Worm (Caenorhabditis elegans) whole organism, L2 larva: Measurements from ENCODE around the gene F08D12.7.

Experiments used
- F13H6.1 ChIP-seq: sonication (generic microtip); optimal IDR thresholded peaks from 2 replicates; lab custom pipeline; 2016; ENCODE audit warnings: missing genetic modification characterization, missing compliant biosample characterization
- Y55F3AM.14 ChIP-seq: fragments of 200-800 bp; sonication (Bioruptor generic); optimal IDR thresholded peaks from 2 replicates; lab custom pipeline; 2018; ENCODE audit warnings: mild to moderate bottlenecking, missing genetic modification characterization, missing compliant biosample characterization
- ZK546.5 ChIP-seq: sonication (generic microtip); optimal IDR thresholded peaks from 2 replicates; lab custom pipeline; 2017; ENCODE audit warnings: missing biosample characterization, missing genetic modification characterization
- alr-1 ChIP-seq: fragments of 150-350 bp; optimal IDR thresholded peaks from 2 replicates; lab custom pipeline; 2014; ENCODE audit warnings: missing biosample characterization, missing genetic modification characterization
- ama-1 ChIP-seq: fragments of 150-350 bp; optimal IDR thresholded peaks from 2 replicates; lab custom pipeline; 2018; ENCODE audit warnings: inconsistent platforms
- blmp-1 ChIP-seq: sonication (generic microtip); optimal IDR thresholded peaks from 2 replicates; lab custom pipeline; 2017; ENCODE audit warnings: missing genetic modification characterization, mild to moderate bottlenecking, missing compliant biosample characterization, antibody characterized with exemption, moderate library complexity; ENCODE audit not compliant: insufficient read depth
- ceh-82 ChIP-seq: fragments of 150-350 bp; optimal IDR thresholded peaks from 2 replicates; lab custom pipeline; 2014; ENCODE audit warnings: missing biosample characterization, missing genetic modification characterization
- dmd-4 ChIP-seq: sonication (generic microtip); optimal IDR thresholded peaks from 2 replicates; lab custom pipeline; 2017; ENCODE audit warnings: missing biosample characterization, missing genetic modification characterization
- egl-27 ChIP-seq: sonication (generic microtip); optimal IDR thresholded peaks from 3 replicates; lab custom pipeline; 2017; ENCODE audit warnings: missing biosample characterization, missing genetic modification reagents, missing genetic modification characterization
- elt-1 ChIP-seq: fragments of 150-350 bp; optimal IDR thresholded peaks from 2 replicates; lab custom pipeline; 2014; ENCODE audit warnings: missing biosample characterization, missing genetic modification characterization
- elt-3 ChIP-seq: sonication (generic microtip); optimal IDR thresholded peaks from 2 replicates; lab custom pipeline; 2017; ENCODE audit warnings: missing biosample characterization, missing genetic modification characterization
- fos-1 ChIP-seq: fragments of 150-350 bp; optimal IDR thresholded peaks from 2 replicates; lab custom pipeline; 2014; ENCODE audit warnings: missing biosample characterization, missing genetic modification characterization
- gmeb-1 ChIP-seq: fragments of 150-350 bp; optimal IDR thresholded peaks from 2 replicates; lab custom pipeline; 2014; ENCODE audit warnings: missing biosample characterization, missing genetic modification characterization
- lin-11 ChIP-seq: fragments of 150-350 bp; sonication (generic microtip); optimal IDR thresholded peaks from 2 replicates; lab custom pipeline; 2014; ENCODE audit warnings: missing biosample characterization, missing genetic modification characterization, inconsistent platforms, mixed read lengths
- lin-13 ChIP-seq: fragments of 150-350 bp; optimal IDR thresholded peaks from 2 replicates; lab custom pipeline; 2014; ENCODE audit warnings: missing biosample characterization, missing genetic modification reagents, missing genetic modification characterization
- lin-39 ChIP-seq: fragments of 150-350 bp; optimal IDR thresholded peaks from 2 replicates; lab custom pipeline; 2014; ENCODE audit warnings: missing biosample characterization, missing genetic modification reagents, missing genetic modification characterization
- lsy-2 ChIP-seq, 2 experiments: fragments of 150-350 bp in 1 of 2; sonication (generic microtip) in 1 of 2; optimal IDR thresholded peaks; 2 replicates each; lab custom pipeline; 2014 to 2017; ENCODE audit warnings: missing biosample characterization in 2 of 2, missing genetic modification characterization in 2 of 2
- mab-5 ChIP-seq: fragments of 150-350 bp; optimal IDR thresholded peaks from 2 replicates; lab custom pipeline; 2014; ENCODE audit warnings: missing biosample characterization, missing genetic modification characterization
- mbf-1 ChIP-seq: sonication (generic microtip); optimal IDR thresholded peaks from 2 replicates; lab custom pipeline; 2017; ENCODE audit warnings: missing biosample characterization, missing genetic modification characterization
- nhr-11 ChIP-seq: fragments of 150-350 bp; optimal IDR thresholded peaks from 2 replicates; lab custom pipeline; 2014; ENCODE audit warnings: missing biosample characterization, missing genetic modification characterization
- nhr-12 ChIP-seq: fragments of 150-350 bp; optimal IDR thresholded peaks from 2 replicates; lab custom pipeline; 2014; ENCODE audit warnings: missing biosample characterization, missing genetic modification characterization
- nhr-21 ChIP-seq: fragments of 150-350 bp; optimal IDR thresholded peaks from 2 replicates; lab custom pipeline; 2014; ENCODE audit warnings: missing biosample characterization, missing genetic modification characterization
- nhr-23 ChIP-seq: fragments of 150-350 bp; optimal IDR thresholded peaks from 2 replicates; lab custom pipeline; 2014; ENCODE audit warnings: missing biosample characterization, missing genetic modification reagents, missing genetic modification characterization
- nhr-237 ChIP-seq: fragments of 150-350 bp; optimal IDR thresholded peaks from 2 replicates; lab custom pipeline; 2014; ENCODE audit warnings: missing biosample characterization, missing genetic modification characterization
- nhr-6 ChIP-seq: fragments of 150-350 bp; optimal IDR thresholded peaks from 2 replicates; lab custom pipeline; 2014; ENCODE audit warnings: missing biosample characterization, missing genetic modification characterization
- peb-1 ChIP-seq: fragments of 150-350 bp; optimal IDR thresholded peaks from 2 replicates; lab custom pipeline; 2014; ENCODE audit warnings: missing biosample characterization, missing genetic modification characterization
- sem-4 ChIP-seq: fragments of 150-350 bp; optimal IDR thresholded peaks from 2 replicates; lab custom pipeline; 2014; ENCODE audit warnings: missing biosample characterization, missing genetic modification reagents, missing genetic modification characterization
- skn-1 ChIP-seq: sonication (generic microtip); optimal IDR thresholded peaks from 2 replicates; lab custom pipeline; 2017; ENCODE audit warnings: missing biosample characterization, missing genetic modification characterization
- sma-9 ChIP-seq, 2 experiments: fragments of 150-350 bp in 1 of 2; sonication (generic microtip) in 1 of 2; optimal IDR thresholded peaks; 2 replicates each; lab custom pipeline; 2014 to 2016; ENCODE audit warnings: missing genetic modification characterization in 2 of 2, mild to moderate bottlenecking in 1 of 2, missing biosample characterization in 1 of 2, missing compliant biosample characterization in 1 of 2, missing genetic modification reagents in 1 of 2, moderate library complexity in 1 of 2
- unc-55 ChIP-seq: fragments of 150-350 bp; sonication (generic microtip); optimal IDR thresholded peaks from 3 replicates; lab custom pipeline; 2014; ENCODE audit warnings: missing biosample characterization, missing genetic modification reagents, missing genetic modification characterization
- unc-62 ChIP-seq: fragments of 150-350 bp; optimal IDR thresholded peaks from 2 replicates; lab custom pipeline; 2014; ENCODE audit warnings: missing biosample characterization, missing genetic modification reagents, missing genetic modification characterization
- ztf-11 ChIP-seq: sonication (generic microtip); optimal IDR thresholded peaks from 2 replicates; lab custom pipeline; 2017; ENCODE audit warnings: missing biosample characterization, missing genetic modification characterization

Gene F08D12.7

DNA sequence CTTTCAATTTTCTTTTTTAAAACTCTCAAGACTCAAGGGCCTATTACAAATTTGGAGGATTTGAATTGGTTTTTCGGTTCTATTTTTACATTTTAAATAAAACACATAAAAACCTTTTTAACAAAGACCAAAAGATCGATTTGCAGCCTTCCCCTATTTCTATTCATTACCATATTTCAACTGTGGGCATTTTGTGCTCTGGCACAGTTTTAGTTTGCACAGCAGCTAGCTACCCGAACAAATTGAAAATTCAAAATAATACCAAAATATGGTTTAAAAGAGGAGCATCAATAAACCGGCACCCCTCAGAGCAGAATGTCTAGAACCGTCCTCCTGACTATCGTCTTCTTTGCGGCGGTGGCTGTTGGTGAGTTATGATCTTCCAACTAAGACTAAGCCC, 12.4 kb upstream of the F08D12.7 start, which contains the start of gene F08D12.2:
TSS of gene F08D12.2 (plus strand) at position 301 of the 400 bp plus-strand sequence.
- TF ChIP-seq alr-1 (tag; lab: Kevin White, UChicago) (no peak), nhr-21 (tag; lab: Kevin White, UChicago) (no peak), unc-62 (GFP tag; lab: Kevin White, UChicago) (no peak), F13H6.1 (tag; lab: Kevin White, UChicago) (no peak), blmp-1 (tag; lab: Kevin White, UChicago) (no peak), elt-3 (tag; lab: Kevin White, UChicago) (no peak), dmd-4 (tag; lab: Kevin White, UChicago) (no peak), nhr-237 (tag; lab: Kevin White, UChicago) (no peak)

DNA sequence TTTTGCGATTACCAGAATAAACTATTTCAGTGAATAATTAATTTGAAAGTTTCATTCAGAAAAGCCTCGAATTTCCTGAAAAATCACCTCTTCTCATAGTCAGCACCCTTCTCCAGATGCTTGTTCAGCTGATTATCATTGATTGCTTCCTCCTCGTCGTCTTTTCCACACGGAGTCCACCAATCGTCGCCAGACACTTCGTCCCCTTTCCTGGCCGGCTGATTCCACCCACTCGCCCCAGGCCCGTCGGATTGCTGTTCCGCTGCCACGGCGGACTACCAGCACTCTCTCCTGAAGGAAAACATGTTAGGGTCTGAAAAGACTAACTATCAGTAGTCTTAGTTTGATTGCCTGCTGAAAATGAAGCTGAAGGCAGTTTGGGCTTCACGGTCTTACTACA, 11.9 kb upstream of the F08D12.7 start:
- no peak for TF ChIP-seq fos-1 (tag; lab: Kevin White, UChicago)
- no peak for TF ChIP-seq unc-62 (GFP tag; lab: Kevin White, UChicago)
- TF ChIP-seq mab-5 (tag; lab: Kevin White, UChicago) = no peak
- no peak for TF ChIP-seq lin-39 (tag; lab: Kevin White, UChicago)
- no peak for TF ChIP-seq dmd-4 (tag; lab: Kevin White, UChicago)
- TF ChIP-seq gmeb-1 (tag; lab: Kevin White, UChicago) = no peak
- no peak for TF ChIP-seq nhr-237 (tag; lab: Kevin White, UChicago)

DNA sequence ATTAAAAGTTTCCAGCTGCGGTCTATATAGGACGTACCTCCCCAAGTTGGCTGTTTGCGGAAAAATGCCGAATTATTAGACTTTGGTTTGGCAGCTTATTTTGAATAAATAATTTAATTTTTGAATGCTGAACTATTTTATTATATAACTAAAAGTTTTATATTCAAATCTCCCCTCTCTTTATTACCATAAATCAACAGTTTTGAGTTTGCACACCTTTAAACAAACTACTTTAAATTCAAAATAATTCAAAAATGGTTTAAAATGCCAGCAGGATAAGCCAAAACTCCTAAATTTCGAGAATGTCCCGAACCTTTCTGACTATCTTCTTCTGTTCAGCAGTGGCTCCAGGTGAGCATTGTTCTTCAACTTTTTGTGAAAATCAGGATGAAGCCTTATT, 10.3 kb upstream of the F08D12.7 start, which contains the start of gene F08D12.3:
TSS of gene F08D12.3 (plus strand) at position 301 of the 400 bp plus-strand sequence.
- TF ChIP-seq egl-27 (tag; lab: Kevin White, UChicago) (no peak), unc-55 (GFP tag; lab: Kevin White, UChicago) (no peak), mbf-1 (tag; lab: Kevin White, UChicago) (no peak), ztf-11 (tag; lab: Kevin White, UChicago) (no peak), ZK546.5 (tag; lab: Kevin White, UChicago) (no peak), nhr-21 (tag; lab: Kevin White, UChicago) (no peak), dmd-4 (tag; lab: Kevin White, UChicago) (no peak), sem-4 (no peak), alr-1 (tag; lab: Kevin White, UChicago) (no peak), nhr-6 (tag; lab: Kevin White, UChicago) (no peak), lin-11 (no peak), ceh-82 (no peak), ama-1 (lab: Kevin White, UChicago) (no peak), elt-1 (tag; lab: Kevin White, UChicago) (no peak), mab-5 (tag; lab: Kevin White, UChicago) (no peak), sma-9 (GFP tag; optimal IDR thresholded peaks at IDR 0.05; lab: Kevin White, UChicago) (no peak), sma-9 (tag; optimal IDR thresholded peaks at IDR 0.05; lab: Kevin White, UChicago) (no peak), F13H6.1 (tag; lab: Kevin White, UChicago) (no peak), peb-1 (tag; lab: Kevin White, UChicago) (no peak)

DNA sequence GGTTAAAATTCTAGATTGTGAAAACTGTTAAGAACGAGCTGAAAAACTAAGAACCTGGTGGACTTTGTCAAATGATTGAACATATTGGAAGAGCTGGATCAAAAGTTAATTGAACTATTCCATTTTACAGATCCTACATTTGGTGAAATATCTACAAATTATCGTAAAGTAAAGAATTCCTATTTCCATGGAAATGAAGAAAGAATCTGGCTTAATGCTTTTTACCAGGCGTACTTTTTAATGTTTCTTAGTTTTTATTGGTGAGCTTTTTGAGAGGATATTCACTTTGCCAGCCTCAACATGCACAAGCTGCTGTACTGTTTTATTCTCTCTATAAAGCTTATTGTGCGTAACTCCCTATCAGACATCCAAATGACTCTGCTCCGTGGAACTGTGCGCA, 8.9 kb upstream of the F08D12.7 start, which contains the start of gene F08D12.4:
TSS of gene F08D12.4 (plus strand) at position 301 of the 400 bp plus-strand sequence.
- TF ChIP-seq Y55F3AM.14 (GFP tag; lab: Kevin White, UChicago) (no peak), skn-1 (tag; lab: Kevin White, UChicago) (no peak), ztf-11 (tag; lab: Kevin White, UChicago) (no peak), peb-1 (tag; lab: Kevin White, UChicago) (no peak), lin-39 (tag; lab: Kevin White, UChicago) (no peak), nhr-11 (no peak), elt-1 (tag; lab: Kevin White, UChicago) (no peak), fos-1 (tag; lab: Kevin White, UChicago) (no peak), sem-4 (no peak), F13H6.1 (tag; lab: Kevin White, UChicago) (no peak), lin-13 (GFP tag; lab: Kevin White, UChicago) (no peak), sma-9 (GFP tag; optimal IDR thresholded peaks at IDR 0.05; lab: Kevin White, UChicago) (no peak), sma-9 (tag; optimal IDR thresholded peaks at IDR 0.05; lab: Kevin White, UChicago) (no peak), nhr-23 (tag; lab: Kevin White, UChicago) (no peak), lsy-2 (tag; optimal IDR thresholded peaks at IDR 0.05; lab: Kevin White, UChicago) (no peak), nhr-12 (no peak)
- TF ChIP-seq, all 48 proteins: peak for 0

DNA sequence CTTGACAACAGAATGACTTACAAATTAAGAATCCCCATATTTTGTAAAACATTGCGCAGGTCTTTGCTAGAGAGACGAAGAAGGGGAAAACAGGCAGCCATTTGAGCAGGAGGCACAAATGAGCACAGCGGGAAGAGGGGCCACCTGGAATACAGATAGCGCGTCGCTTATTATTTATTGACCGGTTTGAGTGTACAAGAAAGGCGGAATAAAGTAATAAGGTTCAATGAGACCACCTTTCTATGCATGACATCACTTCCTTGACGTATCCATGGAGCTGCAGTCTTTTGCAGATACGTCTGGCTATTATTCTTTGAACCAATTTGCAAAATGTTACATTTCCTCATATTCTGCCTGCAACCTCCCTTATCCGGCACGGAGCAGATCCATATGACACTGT, 6.0 kb upstream of the F08D12.7 start, which contains the start of gene fbxb-111:
TSS of gene fbxb-111 (minus strand) at position 101 of the 400 bp plus-strand sequence.
- TF ChIP-seq lin-11 = no peak
- TF ChIP-seq, all 48 proteins: peak for 0
